Fruit fly (Drosophila melanogaster) whole organism, embryonic: ENCODE results near the gene CG13407.

Experiments used
- Abd-B ChIP-seq: fragments of 200-800 bp; sonication (Bioruptor generic); optimal IDR thresholded peaks from 2 replicates; lab custom pipeline; 2018; ENCODE audit warnings: missing biosample characterization, mild to moderate bottlenecking, missing genetic modification characterization, moderate library complexity
- Aef1 ChIP-seq: fragments of 200-800 bp; sonication (Bioruptor generic); IDR thresholded peaks from 3 replicates; pipeline ENCODE4 v1.3.6; 2022; ENCODE audit warnings: missing biosample characterization, missing genetic modification characterization
- Atf3 ChIP-seq: fragments of 200-800 bp; sonication (Bioruptor generic); optimal IDR thresholded peaks from 3 replicates; lab custom pipeline; 2016; ENCODE audit warnings: missing biosample characterization, missing genetic modification characterization
- Atf6 ChIP-seq: fragments of 200-800 bp; sonication (Bioruptor generic); IDR thresholded peaks from 2 replicates; pipeline ENCODE4 v1.3.6; 2022; ENCODE audit warnings: missing biosample characterization, missing genetic modification characterization
- CG10147 ChIP-seq: fragments of 200-800 bp; sonication (Bioruptor generic); optimal IDR thresholded peaks from 2 replicates; lab custom pipeline; 2019; ENCODE audit warnings: missing biosample characterization, mild to moderate bottlenecking, missing genetic modification characterization, moderate library complexity
- CG10959 ChIP-seq: fragments of 200-800 bp; sonication (Bioruptor generic); IDR thresholded peaks from 2 replicates; pipeline ENCODE4 v1.3.6; 2022; ENCODE audit warnings: missing biosample characterization, missing genetic modification characterization
- CG11247 ChIP-seq: fragments of 200-800 bp; sonication (Bioruptor generic); IDR thresholded peaks from 2 replicates; pipeline ENCODE4 v1.3.6; 2022; ENCODE audit warnings: missing biosample characterization, missing genetic modification characterization
- CG11560 ChIP-seq: fragments of 200-800 bp; sonication (Bioruptor generic); IDR thresholded peaks from 3 replicates; pipeline ENCODE4 v1.3.6; 2022; ENCODE audit warnings: missing biosample characterization, missing genetic modification characterization
- CG11696 ChIP-seq: fragments of 200-800 bp; sonication (Bioruptor generic); IDR thresholded peaks from 2 replicates; pipeline ENCODE4 v1.3.6; 2022; ENCODE audit warnings: missing biosample characterization, missing genetic modification characterization
- CG12659 ChIP-seq: fragments of 200-800 bp; sonication (Bioruptor generic); optimal IDR thresholded peaks from 3 replicates; lab custom pipeline; 2017; ENCODE audit warnings: mild to moderate bottlenecking, missing biosample characterization, missing genetic modification reagents, missing genetic modification characterization
- CG13296 ChIP-seq: fragments of 200-800 bp; sonication (Bioruptor generic); optimal IDR thresholded peaks from 3 replicates; lab custom pipeline; 2018; ENCODE audit warnings: missing biosample characterization, mild to moderate bottlenecking, missing genetic modification characterization
- CG14014 ChIP-seq: fragments of 200-800 bp; sonication (Bioruptor generic); IDR thresholded peaks from 2 replicates; pipeline ENCODE4 v1.3.6; 2022; ENCODE audit warnings: missing biosample characterization, missing genetic modification characterization
- CG15011 ChIP-seq: fragments of 200-800 bp; sonication (Bioruptor generic); optimal IDR thresholded peaks from 3 replicates; lab custom pipeline; 2018; ENCODE audit warnings: missing biosample characterization, mild to moderate bottlenecking, missing genetic modification characterization
- CG15601 ChIP-seq: fragments of 200-800 bp; sonication (Bioruptor generic); optimal IDR thresholded peaks from 3 replicates; lab custom pipeline; 2019; ENCODE audit warnings: missing biosample characterization, mild to moderate bottlenecking, missing genetic modification characterization, moderate library complexity
- CG2199 ChIP-seq: fragments of 200-800 bp; sonication (Bioruptor generic); IDR thresholded peaks from 3 replicates; pipeline ENCODE4 v1.3.6; 2022; ENCODE audit warnings: missing biosample characterization, missing genetic modification characterization
- CG31441 ChIP-seq: fragments of 200-800 bp; sonication (Bioruptor generic); IDR thresholded peaks from 2 replicates; pipeline ENCODE4 v1.3.6; 2022; ENCODE audit warnings: missing biosample characterization, missing genetic modification characterization
- CG32767 ChIP-seq: fragments of 200-800 bp; sonication (Bioruptor generic); IDR thresholded peaks from 2 replicates; pipeline ENCODE4 v1.3.6; 2022; ENCODE audit warnings: missing biosample characterization, missing genetic modification characterization
- CG34422 ChIP-seq: fragments of 200-800 bp; sonication (Bioruptor generic); IDR thresholded peaks from 3 replicates; pipeline ENCODE4 v1.3.6; 2022; ENCODE audit warnings: missing biosample characterization, missing genetic modification characterization
- CG3847 ChIP-seq: fragments of 200-800 bp; sonication (Bioruptor generic); IDR thresholded peaks from 2 replicates; pipeline ENCODE4 v1.3.6; 2022; ENCODE audit warnings: missing biosample characterization, missing genetic modification characterization
- CG4707 ChIP-seq: fragments of 200-800 bp; sonication (Bioruptor generic); optimal IDR thresholded peaks from 2 replicates; lab custom pipeline; 2018; ENCODE audit warnings: missing biosample characterization, mild to moderate bottlenecking, missing genetic modification characterization, moderate library complexity
- CG4820 ChIP-seq: fragments of 200-800 bp; sonication (Bioruptor generic); optimal IDR thresholded peaks from 3 replicates; lab custom pipeline; 2016; ENCODE audit warnings: missing biosample characterization, missing genetic modification characterization
- CG8290 ChIP-seq, 3 experiments: fragments of 200-800 bp; sonication (Bioruptor generic); optimal IDR thresholded peaks; 2 replicates each; lab custom pipeline; 2016 to 2019; ENCODE audit warnings: missing biosample characterization in 3 of 3, missing genetic modification characterization in 3 of 3, mild to moderate bottlenecking in 2 of 3, moderate library complexity in 1 of 3
- CG9609 ChIP-seq: fragments of 200-800 bp; sonication (Bioruptor generic); optimal IDR thresholded peaks from 3 replicates; lab custom pipeline; 2016; ENCODE audit warnings: missing biosample characterization, missing genetic modification characterization
- CG9876 ChIP-seq: fragments of 200-800 bp; sonication (Bioruptor generic); optimal IDR thresholded peaks from 2 replicates; lab custom pipeline; 2016; ENCODE audit warnings: missing biosample characterization, missing genetic modification characterization
- CG9932 ChIP-seq: fragments of 200-800 bp; sonication (Bioruptor generic); IDR thresholded peaks from 2 replicates; pipeline ENCODE4 v1.3.6; 2022; ENCODE audit warnings: missing biosample characterization, missing genetic modification characterization
- HHEX ChIP-seq: fragments of 200-800 bp; sonication (Bioruptor generic); optimal IDR thresholded peaks from 3 replicates; lab custom pipeline; 2017; ENCODE audit warnings: missing biosample characterization, mild to moderate bottlenecking, missing genetic modification characterization, missing genetic modification reagents
- Mes4 ChIP-seq: fragments of 200-800 bp; sonication (Bioruptor generic); optimal IDR thresholded peaks from 2 replicates; lab custom pipeline; 2016; ENCODE audit warnings: missing biosample characterization, missing genetic modification characterization
- NFAT ChIP-seq: fragments of 200-800 bp; sonication (Bioruptor generic); IDR thresholded peaks from 2 replicates; pipeline ENCODE4 v1.3.6; 2022; ENCODE audit warnings: missing biosample characterization, missing genetic modification characterization
- Rx ChIP-seq: fragments of 200-800 bp; sonication (Bioruptor generic); IDR thresholded peaks from 2 replicates; pipeline ENCODE4 v1.3.6; 2022; ENCODE audit warnings: missing biosample characterization, missing genetic modification characterization
- Sox102F ChIP-seq: fragments of 200-800 bp; sonication (Bioruptor generic); optimal IDR thresholded peaks from 2 replicates; lab custom pipeline; 2018; ENCODE audit warnings: missing biosample characterization, mild to moderate bottlenecking, missing genetic modification characterization, moderate library complexity
- Ssrp ChIP-seq: fragments of 200-800 bp; sonication (Bioruptor generic); optimal IDR thresholded peaks from 2 replicates; lab custom pipeline; 2018; ENCODE audit warnings: missing biosample characterization, mild to moderate bottlenecking, missing genetic modification characterization, moderate library complexity
- Vsx1 ChIP-seq: fragments of 200-800 bp; sonication (Bioruptor generic); optimal IDR thresholded peaks from 2 replicates; lab custom pipeline; 2017; ENCODE audit warnings: missing biosample characterization, mild to moderate bottlenecking, missing genetic modification characterization, missing genetic modification reagents
- ato ChIP-seq: fragments of 200-800 bp; sonication (Bioruptor generic); IDR thresholded peaks from 2 replicates; pipeline ENCODE4 v1.3.6; 2022; ENCODE audit warnings: missing biosample characterization, missing genetic modification characterization; ENCODE audit not compliant: partially characterized antibody
- br ChIP-seq: fragments of >200 bp; optimal IDR thresholded peaks from 2 replicates; lab custom pipeline; 2017
- chinmo ChIP-seq: fragments of 200-800 bp; sonication (Bioruptor generic); IDR thresholded peaks from 4 replicates; pipeline ENCODE4 v1.3.6; 2022; ENCODE audit warnings: missing biosample characterization, missing genetic modification characterization; ENCODE audit not compliant: partially characterized antibody
- chn ChIP-seq: fragments of 200-800 bp; sonication (Bioruptor generic); optimal IDR thresholded peaks from 2 replicates; lab custom pipeline; 2016; ENCODE audit warnings: missing biosample characterization, missing genetic modification characterization
- dmrt99B ChIP-seq: fragments of 200-800 bp; sonication (Bioruptor generic); optimal IDR thresholded peaks from 2 replicates; lab custom pipeline; 2018; ENCODE audit warnings: missing biosample characterization, mild to moderate bottlenecking, missing genetic modification characterization, moderate library complexity
- fd64A ChIP-seq: fragments of 200-800 bp; sonication (Bioruptor generic); optimal IDR thresholded peaks from 3 replicates; lab custom pipeline; 2018; ENCODE audit warnings: missing biosample characterization, mild to moderate bottlenecking, missing genetic modification characterization
- gem ChIP-seq: fragments of 200-800 bp; sonication (Bioruptor generic); optimal IDR thresholded peaks from 2 replicates; lab custom pipeline; 2019; ENCODE audit warnings: missing biosample characterization, mild to moderate bottlenecking, missing genetic modification characterization, moderate library complexity
- hth ChIP-seq: fragments of >200 bp; optimal IDR thresholded peaks from 2 replicates; lab custom pipeline; 2017; ENCODE audit warnings: inconsistent platforms
- inv ChIP-seq: fragments of 200-800 bp; sonication (Bioruptor generic); IDR thresholded peaks from 2 replicates; pipeline ENCODE4 v1.3.6; 2022; ENCODE audit warnings: missing biosample characterization, missing genetic modification characterization; ENCODE audit not compliant: partially characterized antibody
- jing ChIP-seq: fragments of 200-800 bp; sonication (Bioruptor generic); optimal IDR thresholded peaks from 2 replicates; lab custom pipeline; 2018; ENCODE audit warnings: missing biosample characterization, mild to moderate bottlenecking, missing genetic modification characterization
- ken ChIP-seq: fragments of 200-800 bp; sonication (Bioruptor generic); IDR thresholded peaks from 3 replicates; pipeline ENCODE4 v1.3.6; 2022; ENCODE audit warnings: missing biosample characterization, missing genetic modification characterization
- lbe ChIP-seq: fragments of 200-800 bp; sonication (Bioruptor generic); optimal IDR thresholded peaks from 2 replicates; lab custom pipeline; 2016; ENCODE audit warnings: missing biosample characterization, mild to moderate bottlenecking, missing genetic modification characterization
- pb ChIP-seq: fragments of 200-800 bp; sonication (Bioruptor generic); optimal IDR thresholded peaks from 3 replicates; lab custom pipeline; 2016; ENCODE audit warnings: missing biosample characterization, missing genetic modification characterization
- sd ChIP-seq: fragments of 200-800 bp; sonication (Bioruptor generic); optimal IDR thresholded peaks from 3 replicates; lab custom pipeline; 2018; ENCODE audit warnings: missing biosample characterization, mild to moderate bottlenecking, missing genetic modification characterization, moderate library complexity
- shn ChIP-seq: fragments of 200-800 bp; sonication (Bioruptor generic); optimal IDR thresholded peaks from 3 replicates; lab custom pipeline; 2016; ENCODE audit warnings: missing biosample characterization, missing genetic modification characterization
- slou ChIP-seq: fragments of 200-800 bp; sonication (Bioruptor generic); optimal IDR thresholded peaks from 3 replicates; lab custom pipeline; 2016; ENCODE audit warnings: missing biosample characterization, missing genetic modification characterization
- sob ChIP-seq: fragments of 200-800 bp; sonication (Bioruptor generic); IDR thresholded peaks from 2 replicates; pipeline ENCODE4 v1.3.6; 2022; ENCODE audit warnings: missing biosample characterization, missing genetic modification characterization
- zen ChIP-seq: fragments of 200-800 bp; sonication (Bioruptor generic); optimal IDR thresholded peaks from 3 replicates; lab custom pipeline; 2018; ENCODE audit warnings: missing biosample characterization, mild to moderate bottlenecking, missing genetic modification characterization, moderate library complexity
- zfh1 ChIP-seq: fragments of 200-800 bp; sonication (Bioruptor generic); IDR thresholded peaks from 3 replicates; pipeline ENCODE4 v1.3.6; 2022; ENCODE audit warnings: missing biosample characterization, missing genetic modification characterization

Gene CG13407

dm6 chr3R:22139113-22139512 lies 35.9 kb downstream of the CG13407 start (continued):
- 0 out of 2 replicates have a peak, but pooled peaks have one; percentile 21 for TF ChIP-seq CG3847 (GFP tag; lab: Robert Waterston, UW)
- TF ChIP-seq ato, result no peak
- TF ChIP-seq gem (tag; lab: Kevin White, UChicago), result peak; percentile 76
- no peak; the same call in 1 of the 2 replicates for TF ChIP-seq CG9932
- TF ChIP-seq chn (GFP tag; lab: Kevin White, UChicago), result peak; percentile 60
- peak; percentile 17 for TF ChIP-seq CG15011
- peak; percentile 62 for TF ChIP-seq HHEX (GFP tag; lab: Kevin White, UChicago)
- peak; percentile 20 for TF ChIP-seq Mes4 (GFP tag; lab: Kevin White, UChicago)
- peak; percentile 73 for TF ChIP-seq zen
- TF ChIP-seq CG2199 (GFP tag; lab: Robert Waterston, UW), result peak; percentile 66; the same call in 1 of the 3 replicates
- peak; percentile 77; the same call in 2 of the 3 replicates for TF ChIP-seq ken (GFP tag; lab: Robert Waterston, UW)
- no peak for TF ChIP-seq CG13296 (GFP tag; lab: Kevin White, UChicago)
- TF ChIP-seq shn (GFP tag; lab: Kevin White, UChicago), result peak; percentile 37
- no peak for TF ChIP-seq sd (tag; lab: Kevin White, UChicago)
- peak; percentile 95 for TF ChIP-seq CG11696
- TF ChIP-seq CG32767 (GFP tag; lab: Robert Waterston, UW), result peak; percentile 79
- TF ChIP-seq CG9876 (GFP tag; lab: Kevin White, UChicago), result peak; percentile 42
- peak; percentile 65 for TF ChIP-seq Ssrp (tag; lab: Kevin White, UChicago)
- TF ChIP-seq Aef1 (GFP tag; lab: Robert Waterston, UW), result peak; percentile 61; the same call in 2 of the 3 replicates
- TF ChIP-seq sob, result peak; percentile 53
- no peak for TF ChIP-seq CG12659 (GFP tag; lab: Kevin White, UChicago)
- TF ChIP-seq Abd-B (GFP tag; lab: Kevin White, UChicago), result peak; percentile 43
- peak; percentile 73 for TF ChIP-seq Sox102F (GFP tag; lab: Kevin White, UChicago)
- TF ChIP-seq CG31441, result peak; percentile 75
- peak; percentile 27; the same call in 1 of the 2 replicates for TF ChIP-seq CG14014
- TF ChIP-seq CG9609 (GFP tag; lab: Kevin White, UChicago), result peak; percentile 63
- no peak for TF ChIP-seq chinmo
- TF ChIP-seq CG4707 (GFP tag; lab: Kevin White, UChicago), result peak; percentile 37
- no peak for TF ChIP-seq hth (lab: Kevin White, UChicago)
- TF ChIP-seq CG15601 (tag; lab: Kevin White, UChicago), result peak; percentile 34
- peak; percentile 37 for TF ChIP-seq pb (GFP tag; lab: Kevin White, UChicago)
- TF ChIP-seq jing (GFP tag; lab: Kevin White, UChicago), result peak; percentile 63
- TF ChIP-seq lbe, result no peak
- no peak for TF ChIP-seq CG10147 (GFP tag; lab: Kevin White, UChicago)
- TF ChIP-seq CG8290 (GFP tag; optimal IDR thresholded peaks at IDR 0.05; lab: Kevin White, UChicago), result peak; percentile 46
- TF ChIP-seq CG8290 (tag; optimal IDR thresholded peaks at IDR 0.05; lab: Kevin White, UChicago), result peak in 1 of 2 experiments; percentile 64
- TF ChIP-seq Vsx1, result no peak
- peak; percentile 55; the same call in 1 of the 2 replicates for TF ChIP-seq CG11247 (GFP tag; lab: Robert Waterston, UW)
- TF ChIP-seq br (lab: Kevin White, UChicago), result no peak
- TF ChIP-seq inv (GFP tag; lab: Robert Waterston, UW), result no peak
- TF ChIP-seq Atf3 (GFP tag; lab: Kevin White, UChicago), result peak; percentile 12
- TF ChIP-seq CG4820 (GFP tag; lab: Kevin White, UChicago), result peak; percentile 66
- peak; percentile 69 for TF ChIP-seq fd64A
- TF ChIP-seq Rx (GFP tag; lab: Robert Waterston, UW), result peak; percentile 68
- TF ChIP-seq slou (GFP tag; lab: Kevin White, UChicago), result no peak
- peak; percentile 91 for TF ChIP-seq zfh1 (GFP tag; lab: Robert Waterston, UW)
- TF ChIP-seq CG10959 (GFP tag; lab: Robert Waterston, UW), result peak; percentile 80
- no peak; the same call in 1 of the 2 replicates for TF ChIP-seq Atf6 (GFP tag; lab: Robert Waterston, UW)
- no peak for TF ChIP-seq NFAT (GFP tag; lab: Robert Waterston, UW)
- TF ChIP-seq CG11560, result no peak
- peak; percentile 72; the same call in 1 of the 3 replicates for TF ChIP-seq CG34422 (GFP tag; lab: Robert Waterston, UW)
- peak; percentile 79 for TF ChIP-seq dmrt99B (tag; lab: Kevin White, UChicago)
